Fruit fly (Drosophila melanogaster): ENCODE measurements around the gene EMC4.
A peak's percentile ranks its signal among the peaks of the same experiment; 100 is the strongest.

Gene EMC4

dm6 chr3L:22909914-22910541 lies 42.0 kb upstream of the EMC4 start, which contains the start of gene CG12768 (continued):
- TF ChIP-seq sr (GFP tag; IDR thresholded peaks at IDR 0.05): peak; percentile 84
- TF ChIP-seq CG6854 (GFP tag; optimal IDR thresholded peaks at IDR 0.05): peak; percentile 16
- no peak for TF ChIP-seq Sry-β (GFP tag; optimal IDR thresholded peaks at IDR 0.05)
- no peak for TF ChIP-seq CG6813 (GFP tag; optimal IDR thresholded peaks at IDR 0.05)
- peak; percentile 37 for TF ChIP-seq Ets65A (GFP tag)
- no peak for TF ChIP-seq vvl (GFP tag; IDR thresholded peaks at IDR 0.05)
- TF ChIP-seq zen2 (GFP tag; IDR thresholded peaks at IDR 0.05; ENCODE audit: partially characterized antibody): no peak
- TF ChIP-seq CG8924 (tag; optimal IDR thresholded peaks at IDR 0.05): peak; percentile 44
- TF ChIP-seq CG8944 (GFP tag; optimal IDR thresholded peaks at IDR 0.05): no peak
- no peak for TF ChIP-seq CG31224 (GFP tag; IDR thresholded peaks at IDR 0.05)
- peak; percentile 7 for TF ChIP-seq Usf (GFP tag; optimal IDR thresholded peaks at IDR 0.05)
- peak; percentile 48 for TF ChIP-seq phol (tag; optimal IDR thresholded peaks at IDR 0.05)
- no peak for TF ChIP-seq CG8089 (GFP tag; optimal IDR thresholded peaks at IDR 0.05)
- no peak for TF ChIP-seq ind (GFP tag; optimal IDR thresholded peaks at IDR 0.05)
- TF ChIP-seq CG7556 (GFP tag; optimal IDR thresholded peaks at IDR 0.05): peak; percentile 44
- TF ChIP-seq CG3726 (GFP tag; IDR thresholded peaks at IDR 0.05): no peak
- TF ChIP-seq CG10565 (GFP tag; optimal IDR thresholded peaks at IDR 0.05): no peak
- no peak for TF ChIP-seq croc (GFP tag; conservative IDR thresholded peaks at IDR 0.05)
- TF ChIP-seq Oli (tag; optimal IDR thresholded peaks at IDR 0.05): peak; percentile 52
- TF ChIP-seq GATAe (GFP tag; conservative IDR thresholded peaks at IDR 0.05): no peak
- peak; percentile 36 for TF ChIP-seq Asciz (GFP tag; optimal IDR thresholded peaks at IDR 0.05)
- no peak for TF ChIP-seq CG1602 (GFP tag; optimal IDR thresholded peaks at IDR 0.05)
- TF ChIP-seq pum (GFP tag; optimal IDR thresholded peaks at IDR 0.05): no peak
- TF ChIP-seq Xrp1 (GFP tag; IDR thresholded peaks at IDR 0.05): peak; percentile 24; the same call in 1 of the 2 replicates
- TF ChIP-seq onecut (GFP tag; IDR thresholded peaks at IDR 0.05): no peak
- TF ChIP-seq ssp (GFP tag; IDR thresholded peaks at IDR 0.05): no peak
- TF ChIP-seq Dfd (GFP tag; optimal IDR thresholded peaks at IDR 0.05): no peak
- TF ChIP-seq usp (GFP tag; optimal IDR thresholded peaks at IDR 0.05): no peak
- TF ChIP-seq Rfx (GFP tag; IDR thresholded peaks at IDR 0.05): no peak
- TF ChIP-seq CG15601 (tag; optimal IDR thresholded peaks at IDR 0.05): peak; percentile 8
- TF ChIP-seq CG11504 (tag; optimal IDR thresholded peaks at IDR 0.05): peak; percentile 9
- TF ChIP-seq CG5953 (GFP tag; IDR thresholded peaks at IDR 0.05): 0 out of 2 replicates have a peak, but pooled peaks have one; percentile 5
- TF ChIP-seq eyg (GFP tag; optimal IDR thresholded peaks at IDR 0.05): no peak
- no peak for TF ChIP-seq Adf1 (GFP tag; IDR thresholded peaks at IDR 0.05)
- TF ChIP-seq CG18619 (GFP tag; optimal IDR thresholded peaks at IDR 0.05): peak; percentile 12
- no peak for TF ChIP-seq zf30C (GFP tag; optimal IDR thresholded peaks at IDR 0.05)
- no peak for TF ChIP-seq CG12769 (tag; optimal IDR thresholded peaks at IDR 0.05)
- no peak for TF ChIP-seq CHES-1-like (GFP tag; optimal IDR thresholded peaks at IDR 0.05)
- no peak for TF ChIP-seq dpn (GFP tag; optimal IDR thresholded peaks at IDR 0.05)
- TF ChIP-seq MBD-R2 (GFP tag; IDR thresholded peaks at IDR 0.05): no peak
- peak; percentile 4 for TF ChIP-seq CG15696 (tag; optimal IDR thresholded peaks at IDR 0.05)
- no peak for TF ChIP-seq CG11085 (GFP tag; IDR thresholded peaks at IDR 0.05)
- no peak for TF ChIP-seq Fer1 (GFP tag; optimal IDR thresholded peaks at IDR 0.05)
- TF ChIP-seq Eip74EF (GFP tag; optimal IDR thresholded peaks at IDR 0.05): no peak
- peak in 1 of 2 experiments; percentile 13 for TF ChIP-seq bsh (GFP tag; optimal IDR thresholded peaks at IDR 0.05)
- no peak for TF ChIP-seq kni (GFP tag; optimal IDR thresholded peaks at IDR 0.05)
- TF ChIP-seq Atf6 (GFP tag; IDR thresholded peaks at IDR 0.05): no peak
- no peak for TF ChIP-seq CG9609 (GFP tag; optimal IDR thresholded peaks at IDR 0.05)
- peak; percentile 74 for TF ChIP-seq yki (optimal IDR thresholded peaks at IDR 0.05)
- TF ChIP-seq ara (GFP tag; IDR thresholded peaks at IDR 0.05): peak; percentile 37; the same call in 1 of the 2 replicates
